Worm (Caenorhabditis elegans) whole organism, L3 larva: Measurements from ENCODE around the gene F43H9.4.

Experiments
- R02D3.7 ChIP-seq: fragments of 150-350 bp; optimal IDR thresholded peaks from 2 replicates; lab custom pipeline; 2014; ENCODE audit warnings: missing biosample characterization, missing genetic modification characterization
- aly-2 ChIP-seq: fragments of 150-350 bp; optimal IDR thresholded peaks from 2 replicates; lab custom pipeline; 2014; ENCODE audit warnings: missing biosample characterization, missing genetic modification characterization
- ama-1 ChIP-seq: fragments of 150-350 bp; optimal IDR thresholded peaks from 2 replicates; lab custom pipeline; 2018
- ceh-16 ChIP-seq: sonication (generic microtip); optimal IDR thresholded peaks from 2 replicates; lab custom pipeline; 2017; ENCODE audit warnings: missing biosample characterization, missing genetic modification characterization
- ceh-82 ChIP-seq: fragments of 150-350 bp; optimal IDR thresholded peaks from 2 replicates; lab custom pipeline; 2014; ENCODE audit warnings: missing biosample characterization, missing genetic modification characterization
- ceh-9 ChIP-seq: sonication (generic microtip); optimal IDR thresholded peaks from 2 replicates; lab custom pipeline; 2018; ENCODE audit warnings: missing biosample characterization, missing genetic modification characterization
- egl-27 ChIP-seq: sonication (generic microtip); optimal IDR thresholded peaks from 4 replicates; lab custom pipeline; 2017; ENCODE audit warnings: missing biosample characterization, missing genetic modification reagents, missing genetic modification characterization
- egl-5 ChIP-seq: fragments of 150-350 bp; optimal IDR thresholded peaks from 2 replicates; lab custom pipeline; 2017; ENCODE audit warnings: missing biosample characterization, missing genetic modification reagents, missing genetic modification characterization, inconsistent platforms
- elt-1 ChIP-seq: fragments of 150-350 bp; optimal IDR thresholded peaks from 2 replicates; lab custom pipeline; 2014; ENCODE audit warnings: missing biosample characterization, missing genetic modification characterization
- elt-2 ChIP-seq: sonication (generic microtip); optimal IDR thresholded peaks from 2 replicates; lab custom pipeline; 2016; ENCODE audit warnings: missing genetic modification reagents, mild to moderate bottlenecking, missing genetic modification characterization, missing compliant biosample characterization
- elt-3 ChIP-seq, 3 experiments: fragments of 150-350 bp in 1 of 3; sonication (generic microtip) in 2 of 3; optimal IDR thresholded peaks; 2 replicates in 2 of 3; 4 replicates in 1 of 3; lab custom pipeline; 2014 to 2017; ENCODE audit warnings: missing biosample characterization in 3 of 3, missing genetic modification characterization in 3 of 3
- eor-1 ChIP-seq, 2 experiments: fragments of 150-350 bp; optimal IDR thresholded peaks; 2 replicates each; lab custom pipeline; 2014 to 2018; ENCODE audit warnings: missing biosample characterization in 2 of 2, missing genetic modification characterization in 2 of 2
- fkh-10 ChIP-seq: sonication (generic microtip); optimal IDR thresholded peaks from 2 replicates; lab custom pipeline; 2017; ENCODE audit warnings: missing biosample characterization, missing genetic modification reagents, missing genetic modification characterization
- fkh-2 ChIP-seq: fragments of 150-350 bp; optimal IDR thresholded peaks from 2 replicates; lab custom pipeline; 2014; ENCODE audit warnings: missing biosample characterization, missing genetic modification reagents, missing genetic modification characterization
- fos-1 ChIP-seq: fragments of 150-350 bp; optimal IDR thresholded peaks from 2 replicates; lab custom pipeline; 2014; ENCODE audit warnings: missing biosample characterization, missing genetic modification characterization
- hmg-11 ChIP-seq: sonication (generic microtip); optimal IDR thresholded peaks from 2 replicates; lab custom pipeline; 2016; ENCODE audit warnings: missing genetic modification characterization, missing compliant biosample characterization
- jun-1 ChIP-seq: fragments of 150-350 bp; optimal IDR thresholded peaks from 2 replicates; lab custom pipeline; 2014; ENCODE audit warnings: missing biosample characterization, missing genetic modification reagents, missing genetic modification characterization
- lin-15B ChIP-seq: fragments of 150-350 bp; optimal IDR thresholded peaks from 2 replicates; lab custom pipeline; 2014; ENCODE audit warnings: missing biosample characterization, missing genetic modification characterization
- lin-39 ChIP-seq: fragments of 150-350 bp; optimal IDR thresholded peaks from 2 replicates; lab custom pipeline; 2018; ENCODE audit warnings: missing biosample characterization, missing genetic modification reagents, missing genetic modification characterization
- lsy-12 ChIP-seq: sonication (generic microtip); optimal IDR thresholded peaks from 2 replicates; lab custom pipeline; 2016; ENCODE audit warnings: mild to moderate bottlenecking, missing genetic modification characterization, missing compliant biosample characterization
- mdl-1 ChIP-seq: fragments of 150-350 bp; optimal IDR thresholded peaks from 2 replicates; lab custom pipeline; 2014; ENCODE audit warnings: missing biosample characterization, missing genetic modification characterization
- mml-1 ChIP-seq: fragments of 150-350 bp; sonication (generic microtip); optimal IDR thresholded peaks from 3 replicates; lab custom pipeline; 2014; ENCODE audit warnings: missing biosample characterization, missing genetic modification characterization
- nfya-1 ChIP-seq: sonication (generic microtip); optimal IDR thresholded peaks from 2 replicates; lab custom pipeline; 2017; ENCODE audit warnings: missing genetic modification characterization, mild to moderate bottlenecking, missing compliant biosample characterization, antibody characterized with exemption, moderate library complexity; ENCODE audit not compliant: insufficient read depth
- nhr-11 ChIP-seq: fragments of 150-350 bp; optimal IDR thresholded peaks from 2 replicates; lab custom pipeline; 2014; ENCODE audit warnings: missing biosample characterization, missing genetic modification characterization
- nhr-12 ChIP-seq: fragments of 150-350 bp; optimal IDR thresholded peaks from 2 replicates; lab custom pipeline; 2014; ENCODE audit warnings: missing biosample characterization, missing genetic modification characterization
- nhr-237 ChIP-seq: fragments of 150-350 bp; optimal IDR thresholded peaks from 2 replicates; lab custom pipeline; 2014; ENCODE audit warnings: missing biosample characterization, missing genetic modification characterization
- nhr-28 ChIP-seq: fragments of 150-350 bp; optimal IDR thresholded peaks from 2 replicates; lab custom pipeline; 2014; ENCODE audit warnings: missing biosample characterization, missing genetic modification characterization
- nhr-67 ChIP-seq: fragments of 150-350 bp; optimal IDR thresholded peaks from 2 replicates; lab custom pipeline; 2014; ENCODE audit warnings: missing biosample characterization, missing genetic modification characterization
- nhr-77 ChIP-seq: fragments of 150-350 bp; optimal IDR thresholded peaks from 2 replicates; lab custom pipeline; 2014; ENCODE audit warnings: missing biosample characterization, missing genetic modification characterization
- pha-4 ChIP-seq: fragments of 150-350 bp; optimal IDR thresholded peaks from 2 replicates; lab custom pipeline; 2014; ENCODE audit warnings: missing biosample characterization, missing genetic modification reagents, missing genetic modification characterization
- sea-2 ChIP-seq: fragments of 150-350 bp; sonication (generic microtip); optimal IDR thresholded peaks from 4 replicates; lab custom pipeline; 2014; ENCODE audit warnings: missing biosample characterization, missing genetic modification reagents, missing genetic modification characterization
- skn-1 ChIP-seq: fragments of 150-350 bp; optimal IDR thresholded peaks from 2 replicates; lab custom pipeline; 2014; ENCODE audit warnings: missing biosample characterization, missing genetic modification characterization
- snpc-4 ChIP-seq: fragments of 150-350 bp; optimal IDR thresholded peaks from 2 replicates; lab custom pipeline; 2014; ENCODE audit warnings: missing biosample characterization, missing genetic modification characterization
- tbx-2 ChIP-seq: sonication (generic microtip); optimal IDR thresholded peaks from 2 replicates; lab custom pipeline; 2016; ENCODE audit warnings: mild to moderate bottlenecking, missing genetic modification characterization, missing compliant biosample characterization
- unc-39 ChIP-seq: sonication (generic microtip); optimal IDR thresholded peaks from 4 replicates; lab custom pipeline; 2017; ENCODE audit warnings: missing biosample characterization, missing genetic modification characterization
- zag-1 ChIP-seq: fragments of 150-350 bp; optimal IDR thresholded peaks from 2 replicates; lab custom pipeline; 2014; ENCODE audit warnings: missing biosample characterization, missing genetic modification characterization
- ztf-4 ChIP-seq: fragments of 150-350 bp; optimal IDR thresholded peaks from 2 replicates; lab custom pipeline; 2014; ENCODE audit warnings: missing biosample characterization, missing genetic modification characterization

F43H9.4 gene

ce11 chrV:8051851-8052250 lies 25.3 kb downstream of the F43H9.4 start, which contains the start of gene sth-1:
sth-1 (plus strand) TSS chrV:8052151.
- no peak for TF ChIP-seq ztf-4
- TF ChIP-seq snpc-4 (tag; lab: Kevin White, UChicago), result no peak
- TF ChIP-seq R02D3.7 (tag; lab: Kevin White, UChicago), result no peak
- TF ChIP-seq fos-1 (tag; lab: Kevin White, UChicago), result no peak
- no peak for TF ChIP-seq eor-1 (tag; optimal IDR thresholded peaks at IDR 0.05; lab: Kevin White, UChicago)
- TF ChIP-seq, all 47 proteins: peak for 0

DNA sequence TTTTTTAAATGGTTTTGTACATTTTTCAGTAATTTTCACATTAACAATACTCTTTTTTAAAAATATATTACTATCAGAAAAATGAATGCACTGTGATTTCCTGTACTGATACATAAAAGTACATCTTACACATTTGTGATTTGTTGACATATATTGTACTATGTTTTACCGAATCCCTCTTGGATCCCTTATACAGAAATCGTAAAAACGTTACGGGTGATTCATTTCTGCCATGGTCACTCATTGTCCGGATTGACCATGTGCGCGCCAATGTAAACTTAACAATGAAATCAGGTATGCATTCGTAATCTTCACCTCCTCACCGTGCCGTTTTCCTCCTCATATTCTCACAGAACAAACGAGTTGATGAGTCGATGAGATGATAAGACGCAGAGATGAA lies 27.6 kb downstream of the F43H9.4 start, which contains the start of gene ZC513.2:
ZC513.2 (plus strand) TSS at position 301 of the 400 bp plus-strand sequence.
- no peak for TF ChIP-seq egl-5 (tag; lab: Kevin White, UChicago)
- TF ChIP-seq ceh-9 (tag; lab: Kevin White, UChicago), result no peak
- TF ChIP-seq ceh-16, result no peak
- no peak for TF ChIP-seq R02D3.7 (tag; lab: Kevin White, UChicago)
- TF ChIP-seq elt-2, result no peak
- TF ChIP-seq ztf-4, result no peak
- TF ChIP-seq nhr-67, result no peak
- no peak for TF ChIP-seq tbx-2 (tag; lab: Kevin White, UChicago)
- no peak for TF ChIP-seq snpc-4 (tag; lab: Kevin White, UChicago)
- no peak for TF ChIP-seq unc-39
- TF ChIP-seq nhr-12 (tag; lab: Kevin White, UChicago), result no peak
- TF ChIP-seq nhr-11 (tag; lab: Kevin White, UChicago), result no peak
- TF ChIP-seq skn-1, result no peak
- no peak for TF ChIP-seq fkh-10 (GFP tag; lab: Kevin White, UChicago)
- no peak for TF ChIP-seq nfya-1 (tag; lab: Kevin White, UChicago)
- no peak for TF ChIP-seq fkh-2 (tag; lab: Kevin White, UChicago)
- no peak for TF ChIP-seq elt-3 (tag; optimal IDR thresholded peaks at IDR 0.05; lab: Kevin White, UChicago)
- TF ChIP-seq nhr-28 (tag; lab: Kevin White, UChicago), result no peak
- TF ChIP-seq, all 47 proteins: peak for 0

- TF ChIP-seq skn-1 (no peak), egl-27 (tag; lab: Kevin White, UChicago) (no peak), ceh-16 (no peak), elt-1 (tag; lab: Kevin White, UChicago) (no peak), pha-4 (tag; lab: Kevin White, UChicago) (no peak), ceh-9 (tag; lab: Kevin White, UChicago) (no peak), nhr-77 (tag; lab: Kevin White, UChicago) (no peak), lsy-12 (no peak), fkh-2 (tag; lab: Kevin White, UChicago) (no peak), aly-2 (tag; lab: Kevin White, UChicago) (no peak), jun-1 (tag; lab: Kevin White, UChicago) (no peak), lin-15B (tag; lab: Kevin White, UChicago) (no peak), fkh-10 (GFP tag; lab: Kevin White, UChicago) (no peak)
- TF ChIP-seq, all 47 proteins: peak for 0
These were observed 28.7 kb downstream of the F43H9.4 start for ce11 chrV:8055170-8055569.

DNA sequence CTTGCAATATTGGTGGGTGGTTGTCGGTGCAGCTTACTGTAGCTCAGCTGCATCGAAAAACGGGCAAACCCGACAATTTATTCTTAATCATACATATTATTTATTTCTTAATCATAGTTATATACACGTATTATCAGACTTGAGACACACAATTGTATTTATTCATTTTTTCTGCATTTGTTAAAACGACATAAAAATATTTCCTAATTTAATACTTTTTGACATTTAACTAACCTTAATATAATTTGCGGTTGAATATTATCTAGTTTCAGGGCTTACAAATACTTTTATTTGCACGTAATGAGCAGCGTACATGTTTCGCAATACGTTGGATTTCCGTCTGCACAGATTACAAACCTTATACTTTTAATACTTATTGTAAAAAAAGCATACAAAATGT lies 31.9 kb downstream of the F43H9.4 start, which contains the start of gene str-138:
str-138 (plus strand) TSS at position 301 of the 400 bp plus-strand sequence.
- TF ChIP-seq pha-4 (tag; lab: Kevin White, UChicago) (no peak), nhr-237 (tag; lab: Kevin White, UChicago) (no peak), nhr-28 (tag; lab: Kevin White, UChicago) (no peak), nfya-1 (tag; lab: Kevin White, UChicago) (no peak), sea-2 (GFP tag; lab: Kevin White, UChicago) (no peak), lin-15B (tag; lab: Kevin White, UChicago) (no peak), skn-1 (no peak), aly-2 (tag; lab: Kevin White, UChicago) (no peak), nhr-11 (tag; lab: Kevin White, UChicago) (no peak), fos-1 (tag; lab: Kevin White, UChicago) (no peak), ztf-4 (no peak), eor-1 (tag; optimal IDR thresholded peaks at IDR 0.05; lab: Kevin White, UChicago) (no peak)
- TF ChIP-seq, all 47 proteins: peak for 0

ce11 chrV:8062074-8062473 lies 35.6 kb downstream of the F43H9.4 start, which contains the start of gene str-139:
str-139 (minus strand) TSS chrV:8062174.
- TF ChIP-seq jun-1 (tag; lab: Kevin White, UChicago) (no peak), hmg-11 (no peak), ztf-4 (no peak), egl-27 (tag; lab: Kevin White, UChicago) (no peak), snpc-4 (tag; lab: Kevin White, UChicago) (no peak), mdl-1 (tag; lab: Kevin White, UChicago) (no peak), nhr-237 (tag; lab: Kevin White, UChicago) (no peak), nfya-1 (tag; lab: Kevin White, UChicago) (no peak), sea-2 (GFP tag; lab: Kevin White, UChicago) (no peak), ceh-16 (no peak), mml-1 (tag; lab: Kevin White, UChicago) (no peak), ceh-82 (tag; lab: Kevin White, UChicago) (no peak), zag-1 (tag; lab: Kevin White, UChicago) (no peak), ama-1 (lab: Kevin White, UChicago) (no peak), unc-39 (no peak), egl-5 (tag; lab: Kevin White, UChicago) (no peak), fos-1 (tag; lab: Kevin White, UChicago) (no peak), tbx-2 (tag; lab: Kevin White, UChicago) (no peak), lin-39 (tag; lab: Kevin White, UChicago) (no peak)
